Fruit fly (Drosophila melanogaster) whole organism, embryonic: Measurements from ENCODE around the gene rb.

Experiments
- Abd-B ChIP-seq: fragments of 200-800 bp; sonication (Bioruptor generic); optimal IDR thresholded peaks from 2 replicates; lab custom pipeline; 2018; ENCODE audit warnings: missing biosample characterization, mild to moderate bottlenecking, missing genetic modification characterization, moderate library complexity
- Ada2b ChIP-seq: fragments of 200-800 bp; sonication (Bioruptor generic); IDR thresholded peaks from 2 replicates; pipeline ENCODE4 v1.3.6; 2022; ENCODE audit warnings: missing biosample characterization, missing genetic modification characterization
- CG12155 ChIP-seq: fragments of 200-800 bp; sonication (Bioruptor generic); optimal IDR thresholded peaks from 3 replicates; lab custom pipeline; 2016; ENCODE audit warnings: missing biosample characterization, missing genetic modification characterization
- CG12236 ChIP-seq: fragments of 200-800 bp; sonication (Bioruptor generic); optimal IDR thresholded peaks from 2 replicates; lab custom pipeline; 2016; ENCODE audit warnings: missing biosample characterization, missing genetic modification characterization
- CG13894 ChIP-seq: fragments of 200-800 bp; sonication (Bioruptor generic); optimal IDR thresholded peaks from 3 replicates; lab custom pipeline; 2018; ENCODE audit warnings: missing biosample characterization, mild to moderate bottlenecking, missing genetic modification characterization, moderate library complexity
- CG14050 ChIP-seq: fragments of 200-800 bp; sonication (Bioruptor generic); IDR thresholded peaks from 3 replicates; pipeline ENCODE4 v1.3.6; 2022; ENCODE audit warnings: missing biosample characterization, missing genetic modification characterization
- CG14710 ChIP-seq: fragments of 200-800 bp; sonication (Bioruptor generic); optimal IDR thresholded peaks from 3 replicates; lab custom pipeline; 2019; ENCODE audit warnings: missing biosample characterization, mild to moderate bottlenecking, missing genetic modification characterization, moderate library complexity
- CG15601 ChIP-seq: fragments of 200-800 bp; sonication (Bioruptor generic); optimal IDR thresholded peaks from 3 replicates; lab custom pipeline; 2019; ENCODE audit warnings: missing biosample characterization, mild to moderate bottlenecking, missing genetic modification characterization, moderate library complexity
- CG16813 ChIP-seq: fragments of 200-800 bp; sonication (Bioruptor generic); IDR thresholded peaks from 3 replicates; pipeline ENCODE4 v1.3.6; 2022; ENCODE audit warnings: missing biosample characterization, missing genetic modification characterization; ENCODE audit not compliant: partially characterized antibody
- CG17385 ChIP-seq: fragments of 200-800 bp; sonication (Bioruptor generic); optimal IDR thresholded peaks from 3 replicates; lab custom pipeline; 2018; ENCODE audit warnings: missing biosample characterization, mild to moderate bottlenecking, missing genetic modification characterization
- CG17612 ChIP-seq: fragments of 200-800 bp; sonication (Bioruptor generic); IDR thresholded peaks from 2 replicates; pipeline ENCODE4 v1.3.6; 2022; ENCODE audit warnings: missing biosample characterization, missing genetic modification characterization
- CG31224 ChIP-seq: fragments of 200-800 bp; sonication (Bioruptor generic); IDR thresholded peaks from 2 replicates; pipeline ENCODE4 v1.3.6; 2022; ENCODE audit warnings: missing biosample characterization, missing genetic modification characterization
- CG3163 ChIP-seq: fragments of 200-800 bp; sonication (Bioruptor generic); optimal IDR thresholded peaks from 3 replicates; lab custom pipeline; 2016; ENCODE audit warnings: missing biosample characterization, missing genetic modification characterization
- CG3847 ChIP-seq: fragments of 200-800 bp; sonication (Bioruptor generic); IDR thresholded peaks from 2 replicates; pipeline ENCODE4 v1.3.6; 2022; ENCODE audit warnings: missing biosample characterization, missing genetic modification characterization
- CG4360 ChIP-seq: fragments of 200-800 bp; sonication (Bioruptor generic); IDR thresholded peaks from 2 replicates; pipeline ENCODE4 v1.3.6; 2022; ENCODE audit warnings: missing biosample characterization, missing genetic modification characterization
- CG6254 ChIP-seq: fragments of 200-800 bp; sonication (Bioruptor generic); optimal IDR thresholded peaks from 3 replicates; lab custom pipeline; 2017; ENCODE audit warnings: mild to moderate bottlenecking, missing biosample characterization, missing genetic modification reagents, missing genetic modification characterization
- CG8944 ChIP-seq: fragments of 200-800 bp; sonication (Bioruptor generic); optimal IDR thresholded peaks from 3 replicates; lab custom pipeline; 2016; ENCODE audit warnings: missing biosample characterization, missing genetic modification characterization
- CG9797 ChIP-seq: fragments of 200-800 bp; sonication (Bioruptor generic); optimal IDR thresholded peaks from 3 replicates; lab custom pipeline; 2018; ENCODE audit warnings: missing biosample characterization, mild to moderate bottlenecking, missing genetic modification characterization
- CrebB ChIP-seq: fragments of 200-800 bp; sonication (Bioruptor generic); optimal IDR thresholded peaks from 3 replicates; lab custom pipeline; 2018; ENCODE audit warnings: missing biosample characterization, mild to moderate bottlenecking, missing genetic modification characterization
- D19B ChIP-seq: fragments of 200-800 bp; sonication (Bioruptor generic); optimal IDR thresholded peaks from 2 replicates; lab custom pipeline; 2017; ENCODE audit warnings: missing biosample characterization, mild to moderate bottlenecking, missing genetic modification characterization
- ERR ChIP-seq: fragments of 200-800 bp; sonication (Bioruptor generic); optimal IDR thresholded peaks from 2 replicates; lab custom pipeline; 2016; ENCODE audit warnings: missing biosample characterization, missing genetic modification characterization
- Ets65A ChIP-seq: fragments of 200-800 bp; sonication (Bioruptor generic); peaks from one replicate; lab custom pipeline; 2016; ENCODE audit warnings: missing biosample characterization, missing genetic modification characterization
- HLHmδ ChIP-seq: fragments of 200-800 bp; sonication (Bioruptor generic); optimal IDR thresholded peaks from 2 replicates; lab custom pipeline; 2018; ENCODE audit warnings: missing biosample characterization, mild to moderate bottlenecking, missing genetic modification characterization, moderate library complexity
- Hmr ChIP-seq: fragments of 200-800 bp; sonication (Bioruptor generic); optimal IDR thresholded peaks from 3 replicates; lab custom pipeline; 2017; ENCODE audit warnings: mild to moderate bottlenecking, missing biosample characterization, missing genetic modification reagents, missing genetic modification characterization
- Kr ChIP-seq: fragments of 200-800 bp; sonication (Bioruptor generic); optimal IDR thresholded peaks from 2 replicates; lab custom pipeline; 2017; ENCODE audit warnings: missing biosample characterization, mild to moderate bottlenecking, missing genetic modification characterization
- Opbp ChIP-seq: fragments of 200-800 bp; sonication (Bioruptor generic); IDR thresholded peaks from 3 replicates; pipeline ENCODE4 v1.3.6; 2022; ENCODE audit warnings: missing biosample characterization, missing genetic modification characterization; ENCODE audit not compliant: partially characterized antibody
- Poxn ChIP-seq: fragments of 200-800 bp; sonication (Bioruptor generic); IDR thresholded peaks from 2 replicates; pipeline ENCODE4 v1.3.6; 2022; ENCODE audit warnings: missing biosample characterization, missing genetic modification characterization
- Ptx1 ChIP-seq: fragments of 200-800 bp; sonication (Bioruptor generic); IDR thresholded peaks from 2 replicates; pipeline ENCODE4 v1.3.6; 2022; ENCODE audit warnings: missing biosample characterization, missing genetic modification characterization
- Sin3A ChIP-seq: fragments of >200 bp; optimal IDR thresholded peaks from 2 replicates; lab custom pipeline; 2018
- Xbp1 ChIP-seq: fragments of 200-800 bp; sonication (Bioruptor generic); optimal IDR thresholded peaks from 3 replicates; lab custom pipeline; 2016; ENCODE audit warnings: missing biosample characterization, mild to moderate bottlenecking, missing genetic modification characterization
- bsh ChIP-seq, 2 experiments: fragments of 200-800 bp; sonication (Bioruptor generic); optimal IDR thresholded peaks; 2 replicates each; lab custom pipeline; 2017 to 2018; ENCODE audit warnings: mild to moderate bottlenecking in 2 of 2, missing biosample characterization in 2 of 2, missing genetic modification characterization in 2 of 2, moderate library complexity in 1 of 2
- btn ChIP-seq: fragments of 200-800 bp; sonication (Bioruptor generic); optimal IDR thresholded peaks from 2 replicates; lab custom pipeline; 2016; ENCODE audit warnings: missing biosample characterization, missing genetic modification characterization
- chn ChIP-seq: fragments of 200-800 bp; sonication (Bioruptor generic); optimal IDR thresholded peaks from 2 replicates; lab custom pipeline; 2016; ENCODE audit warnings: missing biosample characterization, missing genetic modification characterization
- corto ChIP-seq: fragments of 200-800 bp; sonication (Bioruptor generic); optimal IDR thresholded peaks from 2 replicates; lab custom pipeline; 2016; ENCODE audit warnings: missing biosample characterization, mild to moderate bottlenecking, missing genetic modification characterization, moderate library complexity
- dati ChIP-seq: fragments of 200-800 bp; sonication (Bioruptor generic); IDR thresholded peaks from 2 replicates; pipeline ENCODE4 v1.3.6; 2022; ENCODE audit warnings: missing biosample characterization, missing genetic modification characterization
- dm ChIP-seq: fragments of 200-800 bp; sonication (Bioruptor generic); optimal IDR thresholded peaks from 3 replicates; lab custom pipeline; 2016; ENCODE audit warnings: missing biosample characterization, missing genetic modification characterization
- dysf ChIP-seq: fragments of 200-800 bp; sonication (Bioruptor generic); IDR thresholded peaks from 3 replicates; pipeline ENCODE4 v1.3.6; 2022; ENCODE audit warnings: missing biosample characterization, missing genetic modification characterization
- exex ChIP-seq: fragments of 200-800 bp; sonication (Bioruptor generic); optimal IDR thresholded peaks from 4 replicates; lab custom pipeline; 2018; ENCODE audit warnings: missing biosample characterization, mild to moderate bottlenecking, missing genetic modification characterization, moderate library complexity
- gfzf ChIP-seq: fragments of 200-800 bp; sonication (Bioruptor generic); optimal IDR thresholded peaks from 2 replicates; lab custom pipeline; 2016; ENCODE audit warnings: missing biosample characterization, mild to moderate bottlenecking, missing genetic modification characterization, moderate library complexity
- grau ChIP-seq: fragments of 200-800 bp; optimal IDR thresholded peaks from 3 replicates; lab custom pipeline; 2019; ENCODE audit warnings: missing biosample characterization, mild to moderate bottlenecking, missing genetic modification characterization, moderate library complexity
- ind ChIP-seq: fragments of 200-800 bp; sonication (Bioruptor generic); optimal IDR thresholded peaks from 3 replicates; lab custom pipeline; 2016; ENCODE audit warnings: missing biosample characterization, missing genetic modification characterization
- maf-S ChIP-seq: fragments of 200-800 bp; sonication (Bioruptor generic); optimal IDR thresholded peaks from 2 replicates; lab custom pipeline; 2016; ENCODE audit warnings: missing biosample characterization, missing genetic modification characterization
- nerfin-1 ChIP-seq: fragments of 200-800 bp; sonication (Bioruptor generic); optimal IDR thresholded peaks from 3 replicates; lab custom pipeline; 2019; ENCODE audit warnings: missing biosample characterization, mild to moderate bottlenecking, missing genetic modification characterization, moderate library complexity
- otp ChIP-seq: fragments of 200-800 bp; sonication (Bioruptor generic); IDR thresholded peaks from 3 replicates; pipeline ENCODE4, ENCODE4 v1.3.6; 2022; ENCODE audit warnings: missing biosample characterization, missing genetic modification characterization
- pan ChIP-seq, 4 experiments: fragments of >200 bp in 3 of 4; fragments of 200-800 bp in 1 of 4; sonication (Bioruptor generic) in 1 of 4; optimal IDR thresholded peaks in 3 of 4; IDR thresholded peaks in 1 of 4; 2 replicates each; pipeline versions ENCODE4 v1.3.6 to Lab custom; 2017 to 2022; ENCODE audit warnings: missing biosample characterization in 2 of 4, missing genetic modification characterization in 2 of 4, mixed read lengths in 1 of 4
- pros ChIP-seq: fragments of 200-800 bp; sonication (Bioruptor generic); optimal IDR thresholded peaks from 3 replicates; lab custom pipeline; 2019; ENCODE audit warnings: missing biosample characterization, mild to moderate bottlenecking, missing genetic modification characterization, moderate library complexity
- salm ChIP-seq: fragments of 200-800 bp; sonication (Bioruptor generic); optimal IDR thresholded peaks from 2 replicates; lab custom pipeline; 2018; ENCODE audit warnings: missing biosample characterization, mild to moderate bottlenecking, missing genetic modification characterization
- slou ChIP-seq: fragments of 200-800 bp; sonication (Bioruptor generic); optimal IDR thresholded peaks from 3 replicates; lab custom pipeline; 2016; ENCODE audit warnings: missing biosample characterization, missing genetic modification characterization
- sug ChIP-seq: fragments of 200-800 bp; optimal IDR thresholded peaks from 2 replicates; lab custom pipeline; 2019; ENCODE audit warnings: missing biosample characterization, mild to moderate bottlenecking, missing genetic modification characterization, moderate library complexity
- trem ChIP-seq: fragments of 200-800 bp; optimal IDR thresholded peaks from 3 replicates; lab custom pipeline; 2019; ENCODE audit warnings: missing biosample characterization, mild to moderate bottlenecking, missing genetic modification characterization, moderate library complexity
- tup ChIP-seq: fragments of 200-800 bp; sonication (Bioruptor generic); optimal IDR thresholded peaks from 2 replicates; lab custom pipeline; 2016; ENCODE audit warnings: missing biosample characterization, mild to moderate bottlenecking, missing genetic modification characterization, moderate library complexity

Gene rb

DNA sequence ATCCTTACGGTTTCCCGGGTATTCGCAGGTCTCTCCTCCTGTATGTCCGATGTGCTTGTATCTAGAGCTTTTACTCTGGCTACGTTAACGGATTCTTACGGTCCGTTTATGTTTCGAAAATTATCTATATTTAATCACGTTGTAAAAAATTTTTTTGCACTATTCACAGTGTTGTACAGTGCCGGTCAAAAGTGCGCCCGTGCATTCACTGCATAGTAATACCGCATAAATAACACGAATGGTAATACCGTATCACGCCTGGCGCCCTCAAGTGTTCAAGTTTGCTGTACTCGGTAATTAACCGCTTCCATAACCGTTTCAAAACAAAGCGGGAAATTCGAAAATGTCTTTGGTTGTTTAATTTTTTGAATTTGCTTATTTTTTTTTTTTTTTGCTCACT is 13.6 kb upstream of the rb start, which contains the start of gene CG11444 (continued):
- TF ChIP-seq CG4360 (GFP tag; lab: Robert Waterston, UW) (no peak), CG16813 (no peak), Abd-B (GFP tag; lab: Kevin White, UChicago) (peak; percentile 5), pan (optimal IDR thresholded peaks at IDR 0.05; lab: Kevin White, UChicago) (no peak), pan (GFP tag; optimal IDR thresholded peaks at IDR 0.05 in 1 of 2, IDR thresholded peaks at IDR 0.05 in 1 of 2) (no peak), CG14050 (GFP tag; lab: Robert Waterston, UW) (no peak), otp (GFP tag; lab: Robert Waterston, UW) (no peak), Poxn (GFP tag; lab: Robert Waterston, UW) (no peak), ind (GFP tag; lab: Kevin White, UChicago) (peak; percentile 17), Opbp (GFP tag; lab: Robert Waterston, UW) (peak; percentile 52; the same call in 1 of the 3 replicates), dm (GFP tag; lab: Kevin White, UChicago) (peak; percentile 69), CG15601 (peak; percentile 36), CG12155 (GFP tag; lab: Kevin White, UChicago) (peak; percentile 27), D19B (GFP tag; lab: Kevin White, UChicago) (no peak), Ptx1 (GFP tag; lab: Robert Waterston, UW) (peak; percentile 25; the same call in 1 of the 2 replicates), Kr (GFP tag; lab: Kevin White, UChicago) (no peak), CG14710 (tag; lab: Kevin White, UChicago) (peak; percentile 63), grau (tag; lab: Kevin White, UChicago) (peak; percentile 25), Ets65A (GFP tag; lab: Kevin White, UChicago) (peak; percentile 92), maf-S (GFP tag; lab: Kevin White, UChicago) (peak; percentile 36), CG31224 (GFP tag; lab: Robert Waterston, UW) (no peak), pros (GFP tag; lab: Kevin White, UChicago) (no peak), gfzf (GFP tag; lab: Kevin White, UChicago) (peak; percentile 96), Sin3A (lab: Kevin White, UChicago) (peak; percentile 41), chn (no peak), CG17385 (no peak), HLHmδ (GFP tag; lab: Kevin White, UChicago) (peak; percentile 37), slou (GFP tag; lab: Kevin White, UChicago) (no peak), CG3847 (GFP tag; lab: Robert Waterston, UW) (peak; percentile 76), CG6254 (GFP tag; lab: Kevin White, UChicago) (no peak), dati (GFP tag; lab: Robert Waterston, UW) (no peak), CrebB (tag; lab: Kevin White, UChicago) (no peak), btn (GFP tag; lab: Kevin White, UChicago) (no peak), ERR (peak; percentile 5), salm (tag; lab: Kevin White, UChicago) (no peak), corto (GFP tag; lab: Kevin White, UChicago) (no peak), exex (tag; lab: Kevin White, UChicago) (peak; percentile 38), trem (tag; lab: Kevin White, UChicago) (peak; percentile 74), tup (GFP tag; lab: Kevin White, UChicago) (no peak), sug (tag; lab: Kevin White, UChicago) (peak; percentile 55), nerfin-1 (tag; lab: Kevin White, UChicago) (peak; percentile 33), CG17612 (GFP tag; lab: Robert Waterston, UW) (no peak), CG8944 (GFP tag; lab: Kevin White, UChicago) (peak; percentile 5), Ada2b (GFP tag; lab: Robert Waterston, UW) (no peak), dysf (GFP tag; lab: Robert Waterston, UW) (0 out of 3 replicates have a peak, but pooled peaks have one; percentile 15), Xbp1 (GFP tag; lab: Kevin White, UChicago) (peak; percentile 61), CG9797 (peak; percentile 94), CG12236 (GFP tag; lab: Kevin White, UChicago) (no peak), Hmr (GFP tag; lab: Kevin White, UChicago) (peak; percentile 75), CG13894 (tag; lab: Kevin White, UChicago) (peak; percentile 37), bsh (GFP tag; optimal IDR thresholded peaks at IDR 0.05; lab: Kevin White, UChicago) (peak in 1 of 2 experiments; percentile 20), CG3163 (GFP tag; lab: Kevin White, UChicago) (peak; percentile 37)
